Fruit fly (Drosophila melanogaster) whole organism, embryonic: ENCODE measurements around the gene Eig71Ec.

Experiments
- ATbp ChIP-seq: fragments of 200-800 bp; sonication (Bioruptor generic); optimal IDR thresholded peaks from 2 replicates; lab custom pipeline; 2017; ENCODE audit warnings: missing biosample characterization, mild to moderate bottlenecking, missing genetic modification characterization, missing genetic modification reagents
- Awh ChIP-seq: fragments of 200-800 bp; sonication (Bioruptor generic); IDR thresholded peaks from 2 replicates; pipeline ENCODE4, ENCODE4 v1.3.6; 2022; ENCODE audit warnings: missing biosample characterization, missing genetic modification characterization
- CG10431 ChIP-seq: fragments of 200-800 bp; sonication (Bioruptor generic); optimal IDR thresholded peaks from 3 replicates; lab custom pipeline; 2018; ENCODE audit warnings: missing biosample characterization, mild to moderate bottlenecking, missing genetic modification characterization
- CG10543 ChIP-seq: fragments of 200-800 bp; sonication (Bioruptor generic); optimal IDR thresholded peaks from 3 replicates; lab custom pipeline; 2017; ENCODE audit warnings: missing biosample characterization, mild to moderate bottlenecking, missing genetic modification characterization, moderate library complexity
- CG11696 ChIP-seq: fragments of 200-800 bp; sonication (Bioruptor generic); IDR thresholded peaks from 2 replicates; pipeline ENCODE4 v1.3.6; 2022; ENCODE audit warnings: missing biosample characterization, missing genetic modification characterization
- CG14860 ChIP-seq: fragments of 200-800 bp; sonication (Bioruptor generic); IDR thresholded peaks from 3 replicates; pipeline ENCODE4 v1.3.6; 2022; ENCODE audit warnings: missing biosample characterization, missing genetic modification characterization; ENCODE audit not compliant: partially characterized antibody
- CG15269 ChIP-seq: fragments of 200-800 bp; sonication (Bioruptor generic); optimal IDR thresholded peaks from 2 replicates; lab custom pipeline; 2018; ENCODE audit warnings: missing biosample characterization, mild to moderate bottlenecking, missing genetic modification characterization, moderate library complexity
- CG17186 ChIP-seq: fragments of 200-800 bp; sonication (Bioruptor generic); optimal IDR thresholded peaks from 3 replicates; lab custom pipeline; 2017; ENCODE audit warnings: missing biosample characterization, missing genetic modification reagents, missing genetic modification characterization
- CG17385 ChIP-seq: fragments of 200-800 bp; sonication (Bioruptor generic); optimal IDR thresholded peaks from 3 replicates; lab custom pipeline; 2018; ENCODE audit warnings: missing biosample characterization, mild to moderate bottlenecking, missing genetic modification characterization
- CG18476 ChIP-seq: fragments of 200-800 bp; sonication (Bioruptor generic); optimal IDR thresholded peaks from 2 replicates; lab custom pipeline; 2016; ENCODE audit warnings: missing biosample characterization, mild to moderate bottlenecking, missing genetic modification characterization
- CG6654 ChIP-seq: fragments of 200-800 bp; sonication (Bioruptor generic); optimal IDR thresholded peaks from 2 replicates; lab custom pipeline; 2017; ENCODE audit warnings: missing biosample characterization, mild to moderate bottlenecking, missing genetic modification characterization
- CG6683 ChIP-seq: fragments of 200-800 bp; sonication (Bioruptor generic); optimal IDR thresholded peaks from 2 replicates; lab custom pipeline; 2017; ENCODE audit warnings: missing biosample characterization, mild to moderate bottlenecking, missing genetic modification characterization, missing genetic modification reagents
- CG7839 ChIP-seq: fragments of 200-800 bp; sonication (Bioruptor generic); optimal IDR thresholded peaks from 3 replicates; lab custom pipeline; 2018; ENCODE audit warnings: missing biosample characterization, mild to moderate bottlenecking, missing genetic modification characterization, moderate library complexity
- CG8089 ChIP-seq: fragments of 200-800 bp; sonication (Bioruptor generic); optimal IDR thresholded peaks from 3 replicates; lab custom pipeline; 2016; ENCODE audit warnings: missing biosample characterization, missing genetic modification characterization
- CG8388 ChIP-seq: fragments of 200-800 bp; sonication (Bioruptor generic); optimal IDR thresholded peaks from 2 replicates; lab custom pipeline; 2019; ENCODE audit warnings: missing biosample characterization, mild to moderate bottlenecking, missing genetic modification characterization, moderate library complexity
- D ChIP-seq, 2 experiments: fragments of 200-800 bp in 1 of 2; fragments of >200 bp in 1 of 2; sonication (Bioruptor generic) in 1 of 2; optimal IDR thresholded peaks; 2 replicates in 1 of 2; 3 replicates in 1 of 2; lab custom pipeline; 2017; ENCODE audit warnings: mild to moderate bottlenecking in 1 of 2, missing biosample characterization in 1 of 2, missing genetic modification characterization in 1 of 2, missing genetic modification reagents in 1 of 2
- D19B ChIP-seq: fragments of 200-800 bp; sonication (Bioruptor generic); optimal IDR thresholded peaks from 2 replicates; lab custom pipeline; 2017; ENCODE audit warnings: missing biosample characterization, mild to moderate bottlenecking, missing genetic modification characterization
- Dp ChIP-seq: fragments of 200-800 bp; sonication (Bioruptor generic); optimal IDR thresholded peaks from 2 replicates; lab custom pipeline; 2018; ENCODE audit warnings: missing biosample characterization, mild to moderate bottlenecking, missing genetic modification characterization, moderate library complexity
- Ets97D ChIP-seq: fragments of 200-800 bp; sonication (Bioruptor generic); optimal IDR thresholded peaks from 3 replicates; lab custom pipeline; 2016; ENCODE audit warnings: missing biosample characterization, missing genetic modification characterization
- H2.0 ChIP-seq: fragments of 200-800 bp; sonication (Bioruptor generic); IDR thresholded peaks from 2 replicates; pipeline ENCODE4 v1.3.6; 2022; ENCODE audit warnings: missing biosample characterization, missing genetic modification characterization
- HLH3B ChIP-seq: fragments of 200-800 bp; sonication (Bioruptor generic); IDR thresholded peaks from 2 replicates; pipeline ENCODE4 v1.3.6; 2022; ENCODE audit warnings: missing biosample characterization, missing genetic modification characterization
- HmgZ ChIP-seq: fragments of 200-800 bp; sonication (Bioruptor generic); optimal IDR thresholded peaks from 2 replicates; lab custom pipeline; 2018; ENCODE audit warnings: missing biosample characterization, mild to moderate bottlenecking, missing genetic modification characterization
- Hr51 ChIP-seq, 2 experiments: fragments of 200-800 bp; sonication (Bioruptor generic); optimal IDR thresholded peaks; 2 replicates in 1 of 2; 3 replicates in 1 of 2; lab custom pipeline; 2016 to 2018; ENCODE audit warnings: missing biosample characterization in 2 of 2, missing genetic modification characterization in 2 of 2, mild to moderate bottlenecking in 1 of 2, moderate library complexity in 1 of 2
- Hr78 ChIP-seq, 2 experiments: fragments of 200-800 bp in 1 of 2; fragments of >200 bp in 1 of 2; sonication (Bioruptor generic) in 1 of 2; optimal IDR thresholded peaks; 2 replicates each; lab custom pipeline; 2017 to 2019; ENCODE audit warnings: missing biosample characterization in 2 of 2, missing genetic modification characterization in 2 of 2, mild to moderate bottlenecking in 1 of 2, moderate library complexity in 1 of 2
- Hsf ChIP-seq: fragments of 200-800 bp; sonication (Bioruptor generic); optimal IDR thresholded peaks from 3 replicates; lab custom pipeline; 2016; ENCODE audit warnings: missing biosample characterization, missing genetic modification characterization
- NFAT ChIP-seq: fragments of 200-800 bp; sonication (Bioruptor generic); IDR thresholded peaks from 2 replicates; pipeline ENCODE4 v1.3.6; 2022; ENCODE audit warnings: missing biosample characterization, missing genetic modification characterization
- Side ChIP-seq: fragments of 200-800 bp; sonication (Bioruptor generic); optimal IDR thresholded peaks from 2 replicates; lab custom pipeline; 2016; ENCODE audit warnings: missing biosample characterization, missing genetic modification characterization
- Sin3A ChIP-seq: fragments of >200 bp; optimal IDR thresholded peaks from 2 replicates; lab custom pipeline; 2018
- Stat92E ChIP-seq, 3 experiments: fragments of >200 bp in 2 of 3; fragments of 200-800 bp in 1 of 3; sonication (Bioruptor generic) in 1 of 3; optimal IDR thresholded peaks; 2 replicates each; lab custom pipeline; 2017 to 2019; ENCODE audit warnings: missing biosample characterization in 3 of 3, missing genetic modification characterization in 3 of 3, mild to moderate bottlenecking in 1 of 3, moderate library complexity in 1 of 3
- Taf1 ChIP-seq: fragments of 200-800 bp; sonication (Bioruptor generic); IDR thresholded peaks from 2 replicates; pipeline ENCODE4 v1.3.6; 2022; ENCODE audit warnings: missing biosample characterization, missing genetic modification characterization
- Tbp ChIP-seq: fragments of >200 bp; optimal IDR thresholded peaks from 2 replicates; lab custom pipeline; 2018; ENCODE audit warnings: missing biosample characterization, missing genetic modification characterization
- amos ChIP-seq: fragments of 200-800 bp; sonication (Bioruptor generic); IDR thresholded peaks from 2 replicates; pipeline ENCODE4 v1.3.6; 2022; ENCODE audit warnings: missing biosample characterization, missing genetic modification characterization; ENCODE audit not compliant: partially characterized antibody
- br ChIP-seq: fragments of >200 bp; optimal IDR thresholded peaks from 2 replicates; lab custom pipeline; 2017
- bsh ChIP-seq, 2 experiments: fragments of 200-800 bp; sonication (Bioruptor generic); optimal IDR thresholded peaks; 2 replicates each; lab custom pipeline; 2017 to 2018; ENCODE audit warnings: mild to moderate bottlenecking in 2 of 2, missing biosample characterization in 2 of 2, missing genetic modification characterization in 2 of 2, moderate library complexity in 1 of 2
- crp ChIP-seq, 2 experiments: fragments of 200-800 bp; sonication (Bioruptor generic); optimal IDR thresholded peaks; 2 replicates in 1 of 2; 3 replicates in 1 of 2; lab custom pipeline; 2017; ENCODE audit warnings: missing biosample characterization in 2 of 2, missing genetic modification characterization in 2 of 2, mild to moderate bottlenecking in 1 of 2, moderate library complexity in 1 of 2
- dmrt99B ChIP-seq: fragments of 200-800 bp; sonication (Bioruptor generic); optimal IDR thresholded peaks from 2 replicates; lab custom pipeline; 2018; ENCODE audit warnings: missing biosample characterization, mild to moderate bottlenecking, missing genetic modification characterization, moderate library complexity
- en ChIP-seq: fragments of 200-800 bp; sonication (Bioruptor generic); optimal IDR thresholded peaks from 2 replicates; lab custom pipeline; 2016; ENCODE audit warnings: missing biosample characterization, missing genetic modification characterization
- fd102C ChIP-seq: fragments of 200-800 bp; sonication (Bioruptor generic); optimal IDR thresholded peaks from 2 replicates; lab custom pipeline; 2018; ENCODE audit warnings: missing biosample characterization, mild to moderate bottlenecking, missing genetic modification characterization, moderate library complexity
- ftz-f1 ChIP-seq: fragments of 200-800 bp; sonication (Bioruptor generic); optimal IDR thresholded peaks from 2 replicates; lab custom pipeline; 2016; ENCODE audit warnings: missing biosample characterization, missing genetic modification characterization
- fu2 ChIP-seq: fragments of 200-800 bp; sonication (Bioruptor generic); optimal IDR thresholded peaks from 2 replicates; lab custom pipeline; 2016; ENCODE audit warnings: missing biosample characterization, missing genetic modification characterization
- lmd ChIP-seq: fragments of 200-800 bp; sonication (Bioruptor generic); IDR thresholded peaks from 2 replicates; pipeline ENCODE4 v1.3.6; 2022; ENCODE audit warnings: missing biosample characterization, missing genetic modification characterization
- lola ChIP-seq, 3 experiments: fragments of >200 bp in 2 of 3; fragments of 200-800 bp in 1 of 3; sonication (Bioruptor generic) in 1 of 3; optimal IDR thresholded peaks; 2 replicates each; lab custom pipeline; 2017 to 2019; ENCODE audit warnings: missing biosample characterization in 3 of 3, missing genetic modification characterization in 3 of 3, mild to moderate bottlenecking in 1 of 3, moderate library complexity in 1 of 3
- lov ChIP-seq, 2 experiments: fragments of 200-800 bp in 1 of 2; fragments of >200 bp in 1 of 2; sonication (Bioruptor generic) in 1 of 2; IDR thresholded peaks in 1 of 2; optimal IDR thresholded peaks in 1 of 2; 2 replicates in 1 of 2; 3 replicates in 1 of 2; pipeline versions ENCODE4 v1.3.6 to Lab custom; 2017 to 2022; ENCODE audit warnings: missing biosample characterization in 1 of 2, missing genetic modification characterization in 1 of 2
- mirr ChIP-seq: fragments of 200-800 bp; sonication (Bioruptor generic); optimal IDR thresholded peaks from 3 replicates; lab custom pipeline; 2018; ENCODE audit warnings: missing biosample characterization, mild to moderate bottlenecking, missing genetic modification characterization
- nerfin-2 ChIP-seq: fragments of 200-800 bp; sonication (Bioruptor generic); IDR thresholded peaks from 2 replicates; pipeline ENCODE4 v1.3.6; 2022; ENCODE audit warnings: missing biosample characterization, missing genetic modification characterization; ENCODE audit not compliant: partially characterized antibody
- sna ChIP-seq: fragments of 200-800 bp; sonication (Bioruptor generic); IDR thresholded peaks from 2 replicates; pipeline ENCODE4 v1.3.6; 2022; ENCODE audit warnings: missing biosample characterization, missing genetic modification characterization; ENCODE audit not compliant: partially characterized antibody
- twi ChIP-seq: fragments of 200-800 bp; optimal IDR thresholded peaks from 2 replicates; lab custom pipeline; 2019; ENCODE audit warnings: missing biosample characterization, mild to moderate bottlenecking, missing genetic modification characterization, moderate library complexity
- wek ChIP-seq: fragments of 200-800 bp; sonication (Bioruptor generic); optimal IDR thresholded peaks from 3 replicates; lab custom pipeline; 2018; ENCODE audit warnings: missing biosample characterization, mild to moderate bottlenecking, missing genetic modification characterization, moderate library complexity

The Eig71Ec gene

DNA sequence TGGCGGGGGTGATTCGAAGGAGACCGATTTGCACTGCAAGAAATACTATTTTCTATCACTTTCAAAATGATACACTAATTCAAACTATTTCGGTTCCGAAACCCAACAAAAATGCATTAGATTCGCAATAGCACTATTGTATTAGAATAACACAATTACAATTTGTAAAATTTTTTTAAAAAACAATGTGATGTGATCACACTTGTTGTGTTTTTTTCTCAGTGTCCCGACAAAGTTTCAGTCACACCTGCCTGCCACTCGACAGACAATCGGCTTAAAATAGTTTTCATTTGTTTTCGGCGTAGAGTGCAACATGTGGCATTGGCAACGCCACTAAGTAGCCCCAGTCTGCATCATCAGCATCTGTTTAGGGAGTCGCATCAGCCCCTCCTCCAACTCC is 23.1 kb upstream of the Eig71Ec start (continued):
- TF ChIP-seq CG15269 (tag; lab: Kevin White, UChicago) (peak; percentile 5), CG7839 (tag; lab: Kevin White, UChicago) (peak; percentile 71), br (lab: Kevin White, UChicago) (no peak), CG17385 (GFP tag; lab: Kevin White, UChicago) (peak; percentile 25), twi (tag; lab: Kevin White, UChicago) (peak; percentile 91), CG14860 (GFP tag; lab: Robert Waterston, UW) (no peak), Awh (GFP tag; lab: Robert Waterston, UW) (peak; percentile 47; the same call in 1 of the 2 replicates), CG11696 (peak; percentile 38), dmrt99B (tag; lab: Kevin White, UChicago) (peak; percentile 56), Side (GFP tag; lab: Kevin White, UChicago) (peak; percentile 45), CG10431 (GFP tag; lab: Kevin White, UChicago) (no peak), mirr (GFP tag; lab: Kevin White, UChicago) (no peak), Ets97D (no peak), Hr51 (GFP tag; optimal IDR thresholded peaks at IDR 0.05; lab: Kevin White, UChicago) (peak in 1 of 2 experiments; percentile 6), lov (optimal IDR thresholded peaks at IDR 0.05; lab: Kevin White, UChicago) (no peak), lov (GFP tag; IDR thresholded peaks at IDR 0.05; lab: Robert Waterston, UW) (no peak), CG6683 (GFP tag; lab: Kevin White, UChicago) (no peak), CG17186 (GFP tag; lab: Kevin White, UChicago) (peak; percentile 62), HmgZ (tag; lab: Kevin White, UChicago) (no peak), fu2 (no peak), nerfin-2 (GFP tag; lab: Robert Waterston, UW) (no peak), wek (GFP tag; lab: Kevin White, UChicago) (no peak), ftz-f1 (GFP tag; lab: Kevin White, UChicago) (no peak), H2.0 (peak; percentile 30; the same call in 1 of the 2 replicates), Sin3A (lab: Kevin White, UChicago) (no peak), Hr78 (GFP tag; optimal IDR thresholded peaks at IDR 0.05; lab: Kevin White, UChicago) (no peak), Taf1 (GFP tag; lab: Robert Waterston, UW) (no peak), CG6654 (GFP tag; lab: Kevin White, UChicago) (peak; percentile 46), NFAT (GFP tag; lab: Robert Waterston, UW) (no peak), CG10543 (GFP tag; lab: Kevin White, UChicago) (no peak), ATbp (GFP tag; lab: Kevin White, UChicago) (peak; percentile 50), bsh (GFP tag; optimal IDR thresholded peaks at IDR 0.05; lab: Kevin White, UChicago) (peak in 1 of 2 experiments; percentile 91), fd102C (GFP tag; lab: Kevin White, UChicago) (no peak), HLH3B (GFP tag; lab: Robert Waterston, UW) (peak; percentile 38; the same call in 1 of the 2 replicates), D19B (no peak), CG8089 (peak; percentile 68), Stat92E (GFP tag; optimal IDR thresholded peaks at IDR 0.05; lab: Kevin White, UChicago) (peak in 1 of 3 experiments; percentile 51), en (no peak), Dp (GFP tag; lab: Kevin White, UChicago) (no peak), D (optimal IDR thresholded peaks at IDR 0.05; lab: Kevin White, UChicago) (no peak), D (GFP tag; optimal IDR thresholded peaks at IDR 0.05; lab: Kevin White, UChicago) (peak; percentile 78), sna (GFP tag; lab: Robert Waterston, UW) (no peak), amos (no peak), lola (GFP tag; optimal IDR thresholded peaks at IDR 0.05; lab: Kevin White, UChicago) (peak in 1 of 3 experiments; percentile 89), Hsf (GFP tag; lab: Kevin White, UChicago) (peak; percentile 57), crp (GFP tag; optimal IDR thresholded peaks at IDR 0.05; lab: Kevin White, UChicago) (no peak), CG8388 (GFP tag; lab: Kevin White, UChicago) (peak; percentile 79), lmd (GFP tag; lab: Robert Waterston, UW) (peak; percentile 50; the same call in 1 of the 2 replicates), CG18476 (peak; percentile 51), Tbp (GFP tag; lab: Kevin White, UChicago) (no peak)
